Fruit fly (Drosophila melanogaster): ENCODE results near the gene CG6689.

dm6 chr3R:11260966-11261530, 41.2 kb upstream of the CG6689 start:
- no peak for TF ChIP-seq CTCF (optimal IDR thresholded peaks at IDR 0.05)
- no peak for TF ChIP-seq CG8478 (optimal IDR thresholded peaks at IDR 0.05)
